Fruit fly (Drosophila melanogaster) whole organism, prepupa: ENCODE results near the gene CG32857.
"Not testable (repeated sequence)": the region's sequence is repeated elsewhere in the genome, so short reads cannot be mapped to it uniquely, and the experiment has no call there.

ENCODE experiments used
- CG1621 ChIP-seq: fragments of 200-800 bp; sonication (Bioruptor generic); optimal IDR thresholded peaks from 3 replicates; lab custom pipeline; 2018; ENCODE audit warnings: missing biosample characterization, mild to moderate bottlenecking, missing genetic modification characterization
- CG3032 ChIP-seq: fragments of 200-800 bp; optimal IDR thresholded peaks from 2 replicates; lab custom pipeline; 2019; ENCODE audit warnings: missing biosample characterization, mild to moderate bottlenecking, missing genetic modification characterization, moderate library complexity
- CG3919 ChIP-seq: fragments of 200-800 bp; sonication (Bioruptor generic); optimal IDR thresholded peaks from 3 replicates; lab custom pipeline; 2016; ENCODE audit warnings: missing biosample characterization, missing genetic modification characterization
- CG6276 ChIP-seq: fragments of 200-800 bp; sonication (Bioruptor generic); optimal IDR thresholded peaks from 2 replicates; lab custom pipeline; 2017; ENCODE audit warnings: missing biosample characterization, mild to moderate bottlenecking, missing genetic modification characterization
- CG6792 ChIP-seq: fragments of 200-800 bp; sonication (Bioruptor generic); optimal IDR thresholded peaks from 3 replicates; lab custom pipeline; 2016; ENCODE audit warnings: missing biosample characterization, missing genetic modification characterization
- Hr39 ChIP-seq: fragments of 200-800 bp; sonication (Bioruptor generic); optimal IDR thresholded peaks from 2 replicates; lab custom pipeline; 2016; ENCODE audit warnings: missing biosample characterization, missing genetic modification characterization
- Smox ChIP-seq: fragments of 200-800 bp; sonication (Bioruptor generic); optimal IDR thresholded peaks from 3 replicates; lab custom pipeline; 2016; ENCODE audit warnings: missing biosample characterization, missing genetic modification characterization
- dsx ChIP-seq: fragments of 200-800 bp; optimal IDR thresholded peaks from 3 replicates; lab custom pipeline; 2019; ENCODE audit warnings: missing biosample characterization, mild to moderate bottlenecking, missing genetic modification characterization, moderate library complexity; ENCODE audit not compliant: poor library complexity, severe bottlenecking
- esn ChIP-seq: fragments of 200-800 bp; sonication (Bioruptor generic); optimal IDR thresholded peaks from 2 replicates; lab custom pipeline; 2016; ENCODE audit warnings: missing biosample characterization, mild to moderate bottlenecking, missing genetic modification characterization, moderate library complexity

DNA sequence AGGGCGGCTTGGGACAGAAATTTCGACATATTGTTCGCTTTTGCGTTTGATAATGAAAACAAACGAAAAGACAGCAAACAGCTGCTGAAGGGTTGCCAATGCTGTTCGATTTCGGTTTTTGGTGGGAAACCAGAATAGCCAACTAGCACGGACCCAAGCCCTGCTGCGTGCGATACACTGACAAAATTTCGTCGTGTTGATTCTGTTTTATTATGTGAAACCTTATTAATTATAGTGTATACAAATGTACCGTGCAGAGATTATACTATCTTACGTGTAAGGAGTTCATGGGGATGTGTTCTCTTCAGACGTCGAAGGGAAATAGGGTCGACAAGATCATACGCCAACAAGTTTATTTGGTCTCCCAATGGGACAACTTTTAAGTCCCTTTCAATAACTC, 6.2 kb upstream of the CG32857 start, which contains the start of gene CG32500:
- TF ChIP-seq CG6792 (GFP tag; lab: Kevin White, UChicago); Hr39; CG3919 (GFP tag; lab: Kevin White, UChicago); Smox (GFP tag; lab: Kevin White, UChicago); CG6276 (GFP tag; lab: Kevin White, UChicago); CG3032 (tag; lab: Kevin White, UChicago); esn; dsx; CG1621: not testable (repeated sequence)
